Worm (Caenorhabditis elegans): Measurements from ENCODE around the gene F57H12.5.

DNA sequence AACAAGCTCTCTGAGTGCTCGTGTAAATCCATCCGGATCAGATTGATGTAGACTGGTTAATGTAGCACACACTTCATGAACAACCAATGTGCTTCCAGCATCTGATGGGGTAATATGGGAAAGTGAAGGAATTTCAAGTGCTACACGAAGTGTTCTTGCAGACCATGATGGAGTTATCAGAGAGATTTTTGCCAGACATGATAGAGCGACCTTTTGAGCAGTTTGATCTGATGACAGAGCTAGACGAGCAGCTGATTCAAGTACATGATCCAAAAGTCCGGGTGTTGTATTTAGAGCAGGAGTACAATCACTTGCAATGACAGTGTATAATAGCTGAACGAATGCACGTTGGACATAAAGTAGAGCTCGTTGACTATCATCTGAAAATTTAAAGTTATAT, 49.2 kb upstream of the F57H12.5 start:
- no peak for TF ChIP-seq tab-1 (GFP tag; IDR thresholded peaks at IDR 0.05)
- no peak for TF ChIP-seq ref-1 (GFP tag; conservative IDR thresholded peaks at IDR 0.05)

All from whole organism, midembryonic.